Worm (Caenorhabditis elegans) whole organism, L2 larva: Measurements from ENCODE around the gene blos-1.

Experiments
- elt-1 ChIP-seq: fragments of 150-350 bp; optimal IDR thresholded peaks from 2 replicates; lab custom pipeline; 2014; ENCODE audit warnings: missing biosample characterization, missing genetic modification characterization
- elt-3 ChIP-seq: sonication (generic microtip); optimal IDR thresholded peaks from 2 replicates; lab custom pipeline; 2017; ENCODE audit warnings: missing biosample characterization, missing genetic modification characterization
- nhr-10 ChIP-seq: sonication (generic microtip); optimal IDR thresholded peaks from 2 replicates; lab custom pipeline; 2017; ENCODE audit warnings: missing biosample characterization, missing genetic modification characterization
- unc-55 ChIP-seq: fragments of 150-350 bp; sonication (generic microtip); optimal IDR thresholded peaks from 3 replicates; lab custom pipeline; 2014; ENCODE audit warnings: missing biosample characterization, missing genetic modification reagents, missing genetic modification characterization

DNA sequence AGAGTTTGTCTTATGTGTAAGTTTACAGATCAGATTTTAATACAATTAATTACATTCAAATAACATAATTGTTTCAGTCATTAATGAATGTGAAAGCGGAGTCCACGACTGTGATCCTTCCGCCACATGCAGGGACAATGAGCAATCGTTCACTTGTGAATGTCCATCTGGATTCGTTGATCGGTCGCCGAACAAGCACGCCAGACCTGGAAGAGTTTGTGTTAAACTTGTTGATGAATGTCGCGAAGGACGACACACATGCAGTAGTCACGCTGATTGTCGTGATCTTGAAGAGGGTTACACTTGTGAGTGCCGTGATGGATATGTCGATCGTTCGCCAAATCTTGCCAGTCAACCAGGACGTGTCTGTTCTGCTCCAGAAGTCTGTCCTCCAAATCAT, 33.2 kb downstream of the blos-1 start:
- TF ChIP-seq unc-55 (no peak), elt-3 (tag; lab: Kevin White, UChicago) (no peak), elt-1 (tag; lab: Kevin White, UChicago) (no peak), nhr-10 (tag; lab: Kevin White, UChicago) (no peak)
